Fruit fly (Drosophila melanogaster) whole organism, prepupa: ENCODE measurements around the gene Lst8.

Source experiments
- CG11762 ChIP-seq: fragments of 200-800 bp; sonication (Bioruptor generic); optimal IDR thresholded peaks from 3 replicates; lab custom pipeline; 2016; ENCODE audit warnings: missing biosample characterization, missing genetic modification characterization; ENCODE audit not compliant: insufficient read depth
- CG11902 ChIP-seq: fragments of 200-800 bp; sonication (Bioruptor generic); optimal IDR thresholded peaks from 3 replicates; lab custom pipeline; 2016; ENCODE audit warnings: missing biosample characterization, missing genetic modification characterization
- CG15336 ChIP-seq: fragments of 200-800 bp; sonication (Bioruptor generic); IDR thresholded peaks from 2 replicates; pipeline ENCODE4 v1.3.6; 2022; ENCODE audit warnings: missing biosample characterization, missing genetic modification characterization
- CG1621 ChIP-seq: fragments of 200-800 bp; sonication (Bioruptor generic); optimal IDR thresholded peaks from 3 replicates; lab custom pipeline; 2018; ENCODE audit warnings: missing biosample characterization, mild to moderate bottlenecking, missing genetic modification characterization
- CG16779 ChIP-seq: fragments of 200-800 bp; sonication (Bioruptor generic); optimal IDR thresholded peaks from 3 replicates; lab custom pipeline; 2017; ENCODE audit warnings: missing biosample characterization, mild to moderate bottlenecking, missing genetic modification characterization
- CG3032 ChIP-seq: fragments of 200-800 bp; optimal IDR thresholded peaks from 2 replicates; lab custom pipeline; 2019; ENCODE audit warnings: missing biosample characterization, mild to moderate bottlenecking, missing genetic modification characterization, moderate library complexity
- CG31627 ChIP-seq: fragments of 200-800 bp; sonication (Bioruptor generic); optimal IDR thresholded peaks from 3 replicates; lab custom pipeline; 2016; ENCODE audit warnings: missing biosample characterization, missing genetic modification characterization
- CG32006 ChIP-seq: fragments of 200-800 bp; sonication (Bioruptor generic); optimal IDR thresholded peaks from 3 replicates; lab custom pipeline; 2017; ENCODE audit warnings: missing biosample characterization, mild to moderate bottlenecking, missing genetic modification characterization
- CG34406 ChIP-seq: fragments of 200-800 bp; sonication (Bioruptor generic); optimal IDR thresholded peaks from 3 replicates; lab custom pipeline; 2016; ENCODE audit warnings: missing biosample characterization, missing genetic modification characterization
- CG3919 ChIP-seq: fragments of 200-800 bp; sonication (Bioruptor generic); optimal IDR thresholded peaks from 3 replicates; lab custom pipeline; 2016; ENCODE audit warnings: missing biosample characterization, missing genetic modification characterization
- CG6163 ChIP-seq: fragments of 200-800 bp; sonication (Bioruptor generic); IDR thresholded peaks from 3 replicates; pipeline ENCODE4 v1.3.6; 2022; ENCODE audit warnings: missing biosample characterization, missing genetic modification characterization
- CG6808 ChIP-seq: fragments of 200-800 bp; sonication (Bioruptor generic); optimal IDR thresholded peaks from 3 replicates; lab custom pipeline; 2017; ENCODE audit warnings: missing biosample characterization, missing genetic modification characterization, mild to moderate bottlenecking, moderate library complexity, missing genetic modification reagents
- CG6854 ChIP-seq: fragments of 200-800 bp; sonication (Bioruptor generic); optimal IDR thresholded peaks from 2 replicates; lab custom pipeline; 2017; ENCODE audit warnings: missing biosample characterization, mild to moderate bottlenecking, missing genetic modification characterization
- CG7368 ChIP-seq: fragments of 200-800 bp; sonication (Bioruptor generic); optimal IDR thresholded peaks from 3 replicates; lab custom pipeline; 2016; ENCODE audit warnings: missing biosample characterization, missing genetic modification characterization
- Eip75B ChIP-seq: fragments of 200-800 bp; sonication (Bioruptor generic); optimal IDR thresholded peaks from 3 replicates; lab custom pipeline; 2016; ENCODE audit warnings: missing biosample characterization, missing genetic modification characterization
- Eip93F ChIP-seq: fragments of 200-800 bp; sonication (Bioruptor generic); optimal IDR thresholded peaks from 2 replicates; lab custom pipeline; 2016; ENCODE audit warnings: missing biosample characterization, mild to moderate bottlenecking, missing genetic modification characterization
- Ets21C ChIP-seq: fragments of 200-800 bp; sonication (Bioruptor generic); optimal IDR thresholded peaks from 3 replicates; lab custom pipeline; 2016; ENCODE audit warnings: missing biosample characterization, missing genetic modification characterization
- Ets96B ChIP-seq: fragments of 200-800 bp; optimal IDR thresholded peaks from 2 replicates; lab custom pipeline; 2019; ENCODE audit warnings: missing biosample characterization, mild to moderate bottlenecking, missing genetic modification characterization, moderate library complexity
- Gug ChIP-seq: fragments of 200-800 bp; sonication (Bioruptor generic); IDR thresholded peaks from 2 replicates; pipeline ENCODE4 v1.3.6; 2022; ENCODE audit warnings: missing biosample characterization, missing genetic modification characterization
- Hr39 ChIP-seq: fragments of 200-800 bp; sonication (Bioruptor generic); optimal IDR thresholded peaks from 2 replicates; lab custom pipeline; 2016; ENCODE audit warnings: missing biosample characterization, missing genetic modification characterization
- Hr4 ChIP-seq: fragments of 200-800 bp; sonication (Bioruptor generic); optimal IDR thresholded peaks from 3 replicates; lab custom pipeline; 2016; ENCODE audit warnings: missing biosample characterization, missing genetic modification characterization
- Lpt ChIP-seq: fragments of 200-800 bp; sonication (Bioruptor generic); optimal IDR thresholded peaks from 3 replicates; lab custom pipeline; 2016; ENCODE audit warnings: missing biosample characterization, missing genetic modification characterization
- Met ChIP-seq: fragments of 200-800 bp; sonication (Bioruptor generic); optimal IDR thresholded peaks from 3 replicates; lab custom pipeline; 2016; ENCODE audit warnings: missing biosample characterization, missing genetic modification characterization
- Smox ChIP-seq: fragments of 200-800 bp; sonication (Bioruptor generic); optimal IDR thresholded peaks from 3 replicates; lab custom pipeline; 2016; ENCODE audit warnings: missing biosample characterization, missing genetic modification characterization
- Sox15 ChIP-seq: fragments of 200-800 bp; sonication (Bioruptor generic); optimal IDR thresholded peaks from 3 replicates; lab custom pipeline; 2016; ENCODE audit warnings: missing biosample characterization, missing genetic modification characterization
- cyc ChIP-seq: fragments of 200-800 bp; sonication (Bioruptor generic); optimal IDR thresholded peaks from 3 replicates; lab custom pipeline; 2016; ENCODE audit warnings: missing biosample characterization, missing genetic modification characterization
- dac ChIP-seq: fragments of 200-800 bp; sonication (Bioruptor generic); optimal IDR thresholded peaks from 2 replicates; lab custom pipeline; 2017; ENCODE audit warnings: missing biosample characterization, mild to moderate bottlenecking, missing genetic modification characterization
- dsx ChIP-seq: fragments of 200-800 bp; optimal IDR thresholded peaks from 3 replicates; lab custom pipeline; 2019; ENCODE audit warnings: missing biosample characterization, mild to moderate bottlenecking, missing genetic modification characterization, moderate library complexity; ENCODE audit not compliant: poor library complexity, severe bottlenecking
- eg ChIP-seq: fragments of 200-800 bp; sonication (Bioruptor generic); IDR thresholded peaks from 3 replicates; pipeline ENCODE4 v1.3.6; 2022; ENCODE audit warnings: missing biosample characterization, missing genetic modification characterization
- esn ChIP-seq: fragments of 200-800 bp; sonication (Bioruptor generic); optimal IDR thresholded peaks from 2 replicates; lab custom pipeline; 2016; ENCODE audit warnings: missing biosample characterization, mild to moderate bottlenecking, missing genetic modification characterization, moderate library complexity
- fd59A ChIP-seq: fragments of 200-800 bp; sonication (Bioruptor generic); optimal IDR thresholded peaks from 2 replicates; lab custom pipeline; 2017; ENCODE audit warnings: missing biosample characterization, mild to moderate bottlenecking, missing genetic modification characterization, missing genetic modification reagents
- fd85E ChIP-seq: fragments of 200-800 bp; sonication (Bioruptor generic); optimal IDR thresholded peaks from 3 replicates; lab custom pipeline; 2016; ENCODE audit warnings: missing biosample characterization, missing genetic modification characterization
- fkh ChIP-seq: fragments of 200-800 bp; sonication (Bioruptor generic); optimal IDR thresholded peaks from 3 replicates; lab custom pipeline; 2017; ENCODE audit warnings: missing biosample characterization, mild to moderate bottlenecking, missing genetic modification characterization, moderate library complexity
- lz ChIP-seq: fragments of 200-800 bp; sonication (Bioruptor generic); optimal IDR thresholded peaks from 3 replicates; lab custom pipeline; 2016; ENCODE audit warnings: missing biosample characterization, missing genetic modification characterization
- pdm3 ChIP-seq: fragments of 200-800 bp; sonication (Bioruptor generic); optimal IDR thresholded peaks from 3 replicates; lab custom pipeline; 2016; ENCODE audit warnings: missing biosample characterization, missing genetic modification characterization
- salr ChIP-seq, 2 experiments: fragments of 200-800 bp; sonication (Bioruptor generic); optimal IDR thresholded peaks; 3 replicates each; lab custom pipeline; 2016 to 2018; ENCODE audit warnings: missing biosample characterization in 2 of 2, missing genetic modification characterization in 2 of 2, mild to moderate bottlenecking in 1 of 2
- spab ChIP-seq: fragments of 200-800 bp; sonication (Bioruptor generic); optimal IDR thresholded peaks from 2 replicates; lab custom pipeline; 2017; ENCODE audit warnings: missing biosample characterization, mild to moderate bottlenecking, missing genetic modification characterization, missing genetic modification reagents
- svp ChIP-seq: fragments of 200-800 bp; sonication (Bioruptor generic); peaks from one replicate; lab custom pipeline; 2016; ENCODE audit warnings: missing biosample characterization, missing genetic modification characterization

Lst8 gene

DNA sequence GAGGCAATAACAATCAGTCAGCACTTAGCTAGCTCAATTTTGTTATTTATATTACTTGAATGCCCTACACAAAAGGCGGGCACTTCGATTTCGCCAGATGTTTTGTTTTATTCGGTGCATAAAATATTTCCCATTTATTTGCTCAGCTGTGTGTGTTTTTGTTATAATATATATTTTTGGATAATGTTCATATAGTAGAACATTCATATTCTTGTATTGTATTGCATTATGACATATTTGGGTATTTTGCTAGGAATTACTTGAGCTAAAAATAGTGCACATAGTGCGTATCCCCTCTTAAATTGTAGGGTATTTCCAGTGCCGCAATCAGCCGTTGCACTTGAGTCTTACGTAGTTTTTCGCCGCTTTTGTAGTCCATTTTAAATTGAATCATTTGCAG, 15.8 kb downstream of the Lst8 start (continued):
- peak; percentile 13 for TF ChIP-seq CG11762 (GFP tag; lab: Kevin White, UChicago)
- no peak for TF ChIP-seq dsx
- TF ChIP-seq CG31627 = peak; percentile 51
- TF ChIP-seq fd59A (GFP tag; lab: Kevin White, UChicago) = no peak
- TF ChIP-seq fd85E (GFP tag; lab: Kevin White, UChicago) = no peak
- TF ChIP-seq Gug (GFP tag; lab: Robert Waterston, UW) = no peak
- TF ChIP-seq CG34406 (GFP tag; lab: Kevin White, UChicago) = peak; percentile 40
- TF ChIP-seq Lpt (GFP tag; lab: Kevin White, UChicago) = no peak
- peak; percentile 72 for TF ChIP-seq esn (GFP tag; lab: Kevin White, UChicago)
- peak; percentile 62 for TF ChIP-seq pdm3 (GFP tag; lab: Kevin White, UChicago)
- no peak for TF ChIP-seq Sox15 (GFP tag; lab: Kevin White, UChicago)
- TF ChIP-seq eg (GFP tag; lab: Robert Waterston, UW) = peak; percentile 54; the same call in 1 of the 3 replicates
- peak; percentile 33 for TF ChIP-seq Eip75B (GFP tag; lab: Kevin White, UChicago)
- TF ChIP-seq salr (GFP tag; optimal IDR thresholded peaks at IDR 0.05; lab: Kevin White, UChicago) = no peak
- TF ChIP-seq CG6854 (GFP tag; lab: Kevin White, UChicago) = peak; percentile 2
- peak; percentile 80 for TF ChIP-seq svp
- peak; percentile 10 for TF ChIP-seq Ets21C (GFP tag; lab: Kevin White, UChicago)
- peak; percentile 53 for TF ChIP-seq lz (GFP tag; lab: Kevin White, UChicago)
- TF ChIP-seq fkh (GFP tag; lab: Kevin White, UChicago) = peak; percentile 25
- TF ChIP-seq CG3919 (GFP tag; lab: Kevin White, UChicago) = no peak
- TF ChIP-seq spab (GFP tag; lab: Kevin White, UChicago) = no peak
- peak; percentile 63; the same call in 2 of the 3 replicates for TF ChIP-seq CG6163 (GFP tag; lab: Robert Waterston, UW)
- peak; percentile 19 for TF ChIP-seq CG11902 (GFP tag; lab: Kevin White, UChicago)
- peak; percentile 66 for TF ChIP-seq CG15336
- no peak for TF ChIP-seq CG16779 (tag; lab: Kevin White, UChicago)
- TF ChIP-seq CG7368 = peak; percentile 36
- peak; percentile 52 for TF ChIP-seq Hr4 (GFP tag; lab: Kevin White, UChicago)
- TF ChIP-seq, all 60 proteins: peak for 41

DNA sequence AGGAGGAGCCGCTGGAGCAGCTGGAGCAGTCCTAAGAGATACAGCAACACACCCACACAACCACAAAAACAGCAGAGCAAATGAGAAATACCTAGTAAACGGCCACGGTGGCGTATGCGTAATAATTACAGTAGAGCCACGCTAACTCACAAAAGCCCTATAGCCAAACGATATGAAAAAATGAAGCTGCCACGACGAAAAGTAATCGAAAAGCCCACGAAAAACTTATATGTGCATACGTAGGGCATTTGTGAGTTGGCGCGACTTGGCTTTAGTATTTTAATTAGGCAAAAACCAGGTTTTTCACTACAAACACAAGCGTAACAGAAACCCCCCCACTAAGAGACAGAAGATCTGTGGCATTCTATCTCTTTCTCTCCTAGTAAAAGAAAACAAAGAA, 17.9 kb downstream of the Lst8 start:
- TF ChIP-seq Eip93F (GFP tag; lab: Kevin White, UChicago) (no peak), pdm3 (GFP tag; lab: Kevin White, UChicago) (no peak), Hr39 (GFP tag; lab: Kevin White, UChicago) (no peak), Met (GFP tag; lab: Kevin White, UChicago) (no peak), CG7368 (no peak), CG3032 (no peak), CG32006 (GFP tag; lab: Kevin White, UChicago) (no peak), cyc (GFP tag; lab: Kevin White, UChicago) (no peak), eg (GFP tag; lab: Robert Waterston, UW) (no peak)

DNA sequence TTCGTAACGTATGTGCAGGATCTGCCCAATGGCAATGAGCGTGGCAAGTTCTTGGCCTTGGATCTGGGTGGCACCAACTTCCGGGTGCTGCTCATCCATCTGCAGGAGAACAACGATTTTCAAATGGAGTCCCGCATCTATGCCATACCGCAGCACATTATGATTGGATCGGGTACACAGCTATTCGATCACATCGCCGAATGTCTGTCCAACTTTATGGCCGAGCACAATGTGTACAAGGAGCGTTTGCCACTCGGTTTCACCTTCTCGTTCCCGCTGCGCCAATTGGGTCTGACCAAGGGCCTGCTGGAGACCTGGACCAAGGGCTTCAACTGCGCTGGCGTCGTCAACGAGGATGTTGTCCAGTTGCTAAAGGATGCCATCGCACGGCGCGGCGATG, 19.1 kb downstream of the Lst8 start:
- TF ChIP-seq Smox (GFP tag; lab: Kevin White, UChicago) (no peak), CG6808 (GFP tag; lab: Kevin White, UChicago) (no peak), CG31627 (no peak), fd59A (GFP tag; lab: Kevin White, UChicago) (no peak), eg (GFP tag; lab: Robert Waterston, UW) (no peak), CG6163 (GFP tag; lab: Robert Waterston, UW) (no peak), dac (GFP tag; lab: Kevin White, UChicago) (no peak), CG3919 (GFP tag; lab: Kevin White, UChicago) (no peak), Ets96B (tag; lab: Kevin White, UChicago) (no peak), CG1621 (no peak)
